Fruit fly (Drosophila melanogaster): ENCODE data around the gene CG8813.

CG8813 gene

DNA sequence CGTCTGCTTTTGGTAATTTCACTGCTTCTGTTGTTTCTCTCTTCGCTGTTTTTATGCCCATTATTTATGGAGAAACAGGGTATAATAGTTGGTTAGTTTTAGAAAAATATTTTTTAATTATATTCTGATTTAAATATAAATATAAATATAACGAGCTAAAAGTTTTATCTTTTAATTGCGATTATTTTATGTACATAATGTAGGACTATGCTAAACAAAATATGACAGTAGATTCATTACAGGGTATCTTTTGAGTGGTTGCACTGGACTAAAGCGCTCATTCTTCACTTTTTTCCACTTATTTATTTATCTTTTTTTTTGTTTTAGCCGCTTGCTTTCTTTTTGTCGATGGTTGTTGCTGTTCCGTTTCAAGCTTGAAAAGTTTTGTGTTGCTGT, 35.6 kb downstream of the CG8813 start (continued):
- no peak for TF ChIP-seq CG3163 (GFP tag; optimal IDR thresholded peaks at IDR 0.05)
- peak; percentile 36; the same call in 1 of the 2 replicates for TF ChIP-seq Nf-YA (GFP tag; IDR thresholded peaks at IDR 0.05)
- no peak for TF ChIP-seq insv (GFP tag; optimal IDR thresholded peaks at IDR 0.05)
- TF ChIP-seq gcm2 (GFP tag; optimal IDR thresholded peaks at IDR 0.05) = no peak
- TF ChIP-seq Adf1 (GFP tag; IDR thresholded peaks at IDR 0.05) = no peak
- no peak for TF ChIP-seq CG16815 (GFP tag; optimal IDR thresholded peaks at IDR 0.05)
- TF ChIP-seq CG17361 (GFP tag; IDR thresholded peaks at IDR 0.05) = 0 out of 3 replicates have a peak, but pooled peaks have one; percentile 56
- no peak for TF ChIP-seq Deaf1 (tag; optimal IDR thresholded peaks at IDR 0.05)
- TF ChIP-seq vvl (GFP tag; IDR thresholded peaks at IDR 0.05) = peak; percentile 77
- no peak for TF ChIP-seq Mes4 (GFP tag; optimal IDR thresholded peaks at IDR 0.05)
- no peak for TF ChIP-seq CG10274 (GFP tag; optimal IDR thresholded peaks at IDR 0.05)
- no peak for TF ChIP-seq pho (GFP tag; optimal IDR thresholded peaks at IDR 0.05)
- no peak for TF ChIP-seq wek (GFP tag; optimal IDR thresholded peaks at IDR 0.05)
- no peak for TF ChIP-seq CG15514 (GFP tag; optimal IDR thresholded peaks at IDR 0.05)
- no peak for TF ChIP-seq CG12104 (GFP tag; optimal IDR thresholded peaks at IDR 0.05)
- no peak for TF ChIP-seq bcd (GFP tag; optimal IDR thresholded peaks at IDR 0.05)
- TF ChIP-seq CG32767 (GFP tag; IDR thresholded peaks at IDR 0.05) = 0 out of 2 replicates have a peak, but pooled peaks have one; percentile 42
- TF ChIP-seq CG14014 (GFP tag; IDR thresholded peaks at IDR 0.05) = 0 out of 2 replicates have a peak, but pooled peaks have one; percentile 14
- TF ChIP-seq Bteb2 (GFP tag; optimal IDR thresholded peaks at IDR 0.05) = no peak
- TF ChIP-seq Dad (GFP tag; optimal IDR thresholded peaks at IDR 0.05) = no peak
- TF ChIP-seq Hey (tag; optimal IDR thresholded peaks at IDR 0.05) = no peak
- TF ChIP-seq CG31388 (GFP tag; optimal IDR thresholded peaks at IDR 0.05) = no peak
- TF ChIP-seq Camta (GFP tag; optimal IDR thresholded peaks at IDR 0.05) = no peak
- no peak for TF ChIP-seq tll (GFP tag; optimal IDR thresholded peaks at IDR 0.05)
- peak; percentile 43 for TF ChIP-seq CG13424 (tag; optimal IDR thresholded peaks at IDR 0.05)
- TF ChIP-seq disco-r (GFP tag; optimal IDR thresholded peaks at IDR 0.05) = no peak
- TF ChIP-seq nom (GFP tag; optimal IDR thresholded peaks at IDR 0.05) = peak; percentile 1
- no peak for TF ChIP-seq CG8359 (GFP tag; optimal IDR thresholded peaks at IDR 0.05; ENCODE audit: borderline replicate concordance)
- TF ChIP-seq CG10366 (GFP tag; IDR thresholded peaks at IDR 0.05) = peak; percentile 60
- TF ChIP-seq CkIIα-i1 (GFP tag; IDR thresholded peaks at IDR 0.05) = no peak
- TF ChIP-seq CG12391 (tag; optimal IDR thresholded peaks at IDR 0.05) = peak; percentile 70
- TF ChIP-seq Ssrp (tag; optimal IDR thresholded peaks at IDR 0.05) = peak; percentile 43
- TF ChIP-seq scrt (GFP tag; optimal IDR thresholded peaks at IDR 0.05) = no peak
- peak; percentile 6 for TF ChIP-seq tio (GFP tag; optimal IDR thresholded peaks at IDR 0.05)
- TF ChIP-seq CG11695 (GFP tag; IDR thresholded peaks at IDR 0.05) = peak; percentile 50; the same call in 2 of the 3 replicates
- no peak for TF ChIP-seq CG18476 (GFP tag; optimal IDR thresholded peaks at IDR 0.05)
- TF ChIP-seq lilli (GFP tag; optimal IDR thresholded peaks at IDR 0.05) = peak; percentile 52
- TF ChIP-seq oc (tag; optimal IDR thresholded peaks at IDR 0.05) = peak; percentile 73
- TF ChIP-seq CG15269 (tag; optimal IDR thresholded peaks at IDR 0.05) = peak; percentile 69
- TF ChIP-seq CG4424 (GFP tag; optimal IDR thresholded peaks at IDR 0.05) = no peak
- TF ChIP-seq Med (GFP tag) = peak; percentile 2
- no peak for TF ChIP-seq fd64A (GFP tag; optimal IDR thresholded peaks at IDR 0.05)
- TF ChIP-seq nerfin-1 (tag; optimal IDR thresholded peaks at IDR 0.05) = no peak
- TF ChIP-seq CG8388 (GFP tag; optimal IDR thresholded peaks at IDR 0.05) = peak; percentile 49
- TF ChIP-seq CG12659 (GFP tag; optimal IDR thresholded peaks at IDR 0.05) = peak; percentile 40
- TF ChIP-seq CG9817 (tag; optimal IDR thresholded peaks at IDR 0.05) = no peak
- TF ChIP-seq Ets97D (GFP tag; optimal IDR thresholded peaks at IDR 0.05) = no peak
- no peak for TF ChIP-seq Hr39 (optimal IDR thresholded peaks at IDR 0.05)
- TF ChIP-seq Fer3 (tag; optimal IDR thresholded peaks at IDR 0.05) = no peak
- TF ChIP-seq CG13624 (GFP tag; optimal IDR thresholded peaks at IDR 0.05) = no peak
- TF ChIP-seq H15 (GFP tag; IDR thresholded peaks at IDR 0.05) = 0 out of 3 replicates have a peak, but pooled peaks have one; percentile 39
